Fruit fly (Drosophila melanogaster) whole organism, embryonic: ENCODE measurements around the gene Elal.
A peak's percentile ranks its signal among the peaks of the same experiment; 100 is the strongest.

Experiments
- Atf3 ChIP-seq: fragments of 200-800 bp; sonication (Bioruptor generic); optimal IDR thresholded peaks from 3 replicates; lab custom pipeline; 2016; ENCODE audit warnings: missing biosample characterization, missing genetic modification characterization
- B-H2 ChIP-seq: fragments of 200-800 bp; sonication (Bioruptor generic); optimal IDR thresholded peaks from 2 replicates; lab custom pipeline; 2018; ENCODE audit warnings: missing biosample characterization, mild to moderate bottlenecking, missing genetic modification characterization
- CG10209 ChIP-seq: fragments of 200-800 bp; sonication (Bioruptor generic); optimal IDR thresholded peaks from 3 replicates; lab custom pipeline; 2017; ENCODE audit warnings: missing biosample characterization, mild to moderate bottlenecking, missing genetic modification characterization, missing genetic modification reagents
- CG10366 ChIP-seq: fragments of 200-800 bp; sonication (Bioruptor generic); IDR thresholded peaks from 2 replicates; pipeline ENCODE4 v1.3.6; 2022; ENCODE audit warnings: missing biosample characterization, missing genetic modification characterization
- CG12104 ChIP-seq: fragments of 200-800 bp; sonication (Bioruptor generic); optimal IDR thresholded peaks from 3 replicates; lab custom pipeline; 2016; ENCODE audit warnings: missing biosample characterization, missing genetic modification characterization
- CG15601 ChIP-seq: fragments of 200-800 bp; sonication (Bioruptor generic); optimal IDR thresholded peaks from 3 replicates; lab custom pipeline; 2019; ENCODE audit warnings: missing biosample characterization, mild to moderate bottlenecking, missing genetic modification characterization, moderate library complexity
- CG17186 ChIP-seq: fragments of 200-800 bp; sonication (Bioruptor generic); optimal IDR thresholded peaks from 3 replicates; lab custom pipeline; 2017; ENCODE audit warnings: missing biosample characterization, missing genetic modification reagents, missing genetic modification characterization
- CG7372 ChIP-seq: fragments of 200-800 bp; sonication (Bioruptor generic); IDR thresholded peaks from 2 replicates; pipeline ENCODE4 v1.3.6; 2022; ENCODE audit warnings: missing biosample characterization, missing genetic modification characterization
- CG8478 ChIP-seq: fragments of >200 bp; optimal IDR thresholded peaks from 2 replicates; lab custom pipeline; 2018
- CG9817 ChIP-seq: fragments of 200-800 bp; sonication (Bioruptor generic); optimal IDR thresholded peaks from 2 replicates; lab custom pipeline; 2018; ENCODE audit warnings: missing biosample characterization, mild to moderate bottlenecking, missing genetic modification characterization, moderate library complexity
- Dad ChIP-seq: fragments of 200-800 bp; sonication (Bioruptor generic); optimal IDR thresholded peaks from 3 replicates; lab custom pipeline; 2016; ENCODE audit warnings: missing biosample characterization, missing genetic modification characterization
- Drgx ChIP-seq: fragments of 200-800 bp; sonication (Bioruptor generic); IDR thresholded peaks from 2 replicates; pipeline ENCODE4 v1.3.6; 2022; ENCODE audit warnings: missing biosample characterization, missing genetic modification characterization
- Fer3 ChIP-seq: fragments of 200-800 bp; sonication (Bioruptor generic); optimal IDR thresholded peaks from 2 replicates; lab custom pipeline; 2018; ENCODE audit warnings: missing biosample characterization, mild to moderate bottlenecking, missing genetic modification characterization, moderate library complexity
- HmgD ChIP-seq: fragments of 200-800 bp; sonication (Bioruptor generic); optimal IDR thresholded peaks from 3 replicates; lab custom pipeline; 2016; ENCODE audit warnings: missing biosample characterization, missing genetic modification characterization
- Ptx1 ChIP-seq: fragments of 200-800 bp; sonication (Bioruptor generic); IDR thresholded peaks from 2 replicates; pipeline ENCODE4 v1.3.6; 2022; ENCODE audit warnings: missing biosample characterization, missing genetic modification characterization
- TFAM ChIP-seq: fragments of 200-800 bp; sonication (Bioruptor generic); optimal IDR thresholded peaks from 2 replicates; lab custom pipeline; 2017; ENCODE audit warnings: missing biosample characterization, missing genetic modification characterization, inconsistent platforms
- cg ChIP-seq: fragments of 200-800 bp; sonication (Bioruptor generic); optimal IDR thresholded peaks from 3 replicates; lab custom pipeline; 2019; ENCODE audit warnings: missing biosample characterization, mild to moderate bottlenecking, missing genetic modification characterization, moderate library complexity
- chm ChIP-seq: fragments of 200-800 bp; sonication (Bioruptor generic); IDR thresholded peaks from 2 replicates; pipeline ENCODE4 v1.3.6; 2022; ENCODE audit warnings: missing biosample characterization, missing genetic modification characterization
- cwo ChIP-seq: fragments of 200-800 bp; sonication (Bioruptor generic); optimal IDR thresholded peaks from 3 replicates; lab custom pipeline; 2017; ENCODE audit warnings: missing biosample characterization, missing genetic modification characterization, mild to moderate bottlenecking, moderate library complexity, missing genetic modification reagents
- fd3F ChIP-seq: fragments of 200-800 bp; sonication (Bioruptor generic); optimal IDR thresholded peaks from 2 replicates; lab custom pipeline; 2018; ENCODE audit warnings: missing biosample characterization, mild to moderate bottlenecking, missing genetic modification characterization, moderate library complexity
- fd96Cb ChIP-seq: fragments of 200-800 bp; sonication (Bioruptor generic); optimal IDR thresholded peaks from 2 replicates; lab custom pipeline; 2018; ENCODE audit warnings: missing biosample characterization, mild to moderate bottlenecking, missing genetic modification characterization, moderate library complexity
- hkb ChIP-seq, 2 experiments: fragments of 200-800 bp in 1 of 2; fragments of >200 bp in 1 of 2; sonication (Bioruptor generic) in 1 of 2; IDR thresholded peaks in 1 of 2; optimal IDR thresholded peaks in 1 of 2; 2 replicates each; pipeline versions ENCODE4 v1.3.6 to Lab custom; 2017 to 2022; ENCODE audit warnings: missing biosample characterization in 1 of 2, missing genetic modification characterization in 1 of 2
- jing ChIP-seq: fragments of 200-800 bp; sonication (Bioruptor generic); optimal IDR thresholded peaks from 2 replicates; lab custom pipeline; 2018; ENCODE audit warnings: missing biosample characterization, mild to moderate bottlenecking, missing genetic modification characterization
- knrl ChIP-seq: fragments of 200-800 bp; sonication (Bioruptor generic); IDR thresholded peaks from 3 replicates; pipeline ENCODE4 v1.3.6; 2022; ENCODE audit warnings: missing biosample characterization, missing genetic modification characterization; ENCODE audit not compliant: partially characterized antibody
- lab ChIP-seq: fragments of 200-800 bp; sonication (Bioruptor generic); optimal IDR thresholded peaks from 3 replicates; lab custom pipeline; 2017; ENCODE audit warnings: missing biosample characterization, missing genetic modification characterization, mild to moderate bottlenecking, moderate library complexity, missing genetic modification reagents
- prd ChIP-seq, 3 experiments: fragments of >200 bp in 2 of 3; fragments of 200-800 bp in 1 of 3; sonication (Bioruptor generic) in 1 of 3; optimal IDR thresholded peaks in 2 of 3; IDR thresholded peaks in 1 of 3; 2 replicates in 2 of 3; 3 replicates in 1 of 3; pipeline versions ENCODE4 v1.3.6 to Lab custom; 2017 to 2022; ENCODE audit warnings: missing biosample characterization in 1 of 3, missing genetic modification characterization in 1 of 3
- scrt ChIP-seq: fragments of 200-800 bp; sonication (Bioruptor generic); optimal IDR thresholded peaks from 2 replicates; lab custom pipeline; 2018; ENCODE audit warnings: missing biosample characterization, mild to moderate bottlenecking, missing genetic modification characterization, moderate library complexity
- sens ChIP-seq: fragments of 200-800 bp; sonication (Bioruptor generic); peaks from one replicate; lab custom pipeline; 2016; ENCODE audit warnings: missing biosample characterization, missing genetic modification characterization
- sisA ChIP-seq: fragments of 200-800 bp; sonication (Bioruptor generic); IDR thresholded peaks from 2 replicates; pipeline ENCODE4 v1.3.6; 2022; ENCODE audit warnings: missing biosample characterization, missing genetic modification characterization
- slbo ChIP-seq: fragments of 200-800 bp; sonication (Bioruptor generic); IDR thresholded peaks from 2 replicates; pipeline ENCODE4 v1.3.6; 2022; ENCODE audit warnings: missing biosample characterization, missing genetic modification characterization
- sug ChIP-seq: fragments of 200-800 bp; optimal IDR thresholded peaks from 2 replicates; lab custom pipeline; 2019; ENCODE audit warnings: missing biosample characterization, mild to moderate bottlenecking, missing genetic modification characterization, moderate library complexity
- tap ChIP-seq: fragments of 200-800 bp; optimal IDR thresholded peaks from 3 replicates; lab custom pipeline; 2019; ENCODE audit warnings: missing biosample characterization, mild to moderate bottlenecking, missing genetic modification characterization, moderate library complexity
- tx ChIP-seq: fragments of 200-800 bp; sonication (Bioruptor generic); optimal IDR thresholded peaks from 2 replicates; lab custom pipeline; 2016; ENCODE audit warnings: missing biosample characterization, missing genetic modification characterization
- wor ChIP-seq: fragments of 200-800 bp; sonication (Bioruptor generic); IDR thresholded peaks from 2 replicates; pipeline ENCODE4 v1.3.6; 2022; ENCODE audit warnings: missing biosample characterization, missing genetic modification characterization

The Elal gene

DNA sequence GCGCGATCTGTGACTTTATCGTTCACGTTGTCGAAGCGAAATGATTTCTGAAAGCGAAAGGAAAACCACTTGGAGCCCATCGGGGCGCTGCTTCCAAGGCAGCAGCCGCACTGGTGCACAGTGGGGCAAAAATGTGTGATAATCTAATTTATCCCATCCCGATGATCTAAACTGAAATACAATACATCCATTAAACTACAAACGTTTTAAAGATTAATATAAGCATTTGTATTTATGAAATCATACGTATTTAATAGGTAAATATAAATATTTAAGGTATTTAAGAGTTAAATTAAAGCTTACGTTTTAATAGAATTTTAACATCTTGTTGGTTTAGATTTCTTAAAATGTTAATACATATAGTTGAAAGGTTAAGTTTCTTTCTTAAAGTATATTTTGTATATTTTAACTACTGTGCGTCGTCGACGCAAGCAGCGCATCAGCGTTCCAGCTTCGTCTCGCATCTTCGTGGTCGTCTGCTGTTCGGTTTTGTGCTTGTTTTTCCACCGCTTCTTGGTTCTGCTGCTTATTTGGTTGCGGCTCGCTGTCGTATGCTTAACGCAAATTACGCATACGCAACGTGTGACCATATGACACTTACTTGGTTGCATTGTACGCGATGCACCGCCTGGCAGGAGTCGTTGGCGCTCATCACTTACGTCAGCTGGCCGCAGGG, 40.9 kb downstream of the Elal start, which contains the start of gene CG13643 (continued):
- TF ChIP-seq Fer3 (no peak), Atf3 (GFP tag; lab: Kevin White, UChicago) (no peak), cwo (GFP tag; lab: Kevin White, UChicago) (peak; percentile 12), jing (GFP tag; lab: Kevin White, UChicago) (no peak), HmgD (no peak), hkb (optimal IDR thresholded peaks at IDR 0.05; lab: Kevin White, UChicago) (no peak), hkb (GFP tag; IDR thresholded peaks at IDR 0.05; lab: Robert Waterston, UW) (0 out of 2 replicates have a peak, but pooled peaks have one; percentile 34), CG7372 (GFP tag; lab: Robert Waterston, UW) (peak; percentile 80), cg (GFP tag; lab: Kevin White, UChicago) (no peak), CG8478 (no peak), CG9817 (tag; lab: Kevin White, UChicago) (no peak), tx (GFP tag; lab: Kevin White, UChicago) (no peak), CG10209 (GFP tag; lab: Kevin White, UChicago) (peak; percentile 34)

dm6 chr3R:24906648-24907047, 41.5 kb downstream of the Elal start:
- 0 out of 2 replicates have a peak, but pooled peaks have one; percentile 1 for TF ChIP-seq CG7372 (GFP tag; lab: Robert Waterston, UW)
- TF ChIP-seq Drgx (GFP tag; lab: Robert Waterston, UW): peak; percentile 46; the same call in 1 of the 2 replicates
- TF ChIP-seq sens (GFP tag; lab: Kevin White, UChicago): peak; percentile 35
- TF ChIP-seq lab: no peak

DNA sequence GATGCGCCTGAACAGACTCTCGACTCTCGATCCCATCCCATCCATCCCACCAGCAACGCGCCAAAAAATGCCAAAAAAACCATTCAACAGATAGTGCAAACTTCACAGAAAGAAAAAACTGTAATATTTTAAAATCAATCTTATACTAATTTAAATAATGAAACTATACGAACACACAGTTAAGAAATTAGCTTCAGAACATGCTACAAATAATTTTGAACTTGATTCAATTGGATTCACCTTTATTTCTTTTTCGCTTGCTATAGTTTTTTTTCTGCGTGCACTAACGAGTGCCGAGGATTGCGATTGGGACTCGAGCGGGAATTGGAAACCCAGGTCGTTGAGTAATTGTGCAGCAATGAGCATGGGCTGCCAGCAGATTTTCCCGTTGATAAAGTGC, 42.9 kb downstream of the Elal start:
- TF ChIP-seq fd3F (GFP tag; lab: Kevin White, UChicago) (no peak), CG17186 (GFP tag; lab: Kevin White, UChicago) (no peak), chm (no peak), sug (no peak), CG15601 (no peak), Drgx (GFP tag; lab: Robert Waterston, UW) (peak; percentile 28; the same call in 1 of the 2 replicates)

- TF ChIP-seq scrt (GFP tag; lab: Kevin White, UChicago): no peak
- TF ChIP-seq prd (optimal IDR thresholded peaks at IDR 0.05; lab: Kevin White, UChicago): no peak
- peak; percentile 37; the same call in 1 of the 3 replicates for TF ChIP-seq prd (GFP tag; IDR thresholded peaks at IDR 0.05; lab: Robert Waterston, UW)
- TF ChIP-seq CG10366 (GFP tag; lab: Robert Waterston, UW): no peak
- no peak for TF ChIP-seq tap (tag; lab: Kevin White, UChicago)
- no peak for TF ChIP-seq wor (GFP tag; lab: Robert Waterston, UW)
- 0 out of 2 replicates have a peak, but pooled peaks have one; percentile 28 for TF ChIP-seq Ptx1 (GFP tag; lab: Robert Waterston, UW)
- no peak for TF ChIP-seq B-H2 (GFP tag; lab: Kevin White, UChicago)
- peak; percentile 81 for TF ChIP-seq Drgx (GFP tag; lab: Robert Waterston, UW)
- no peak for TF ChIP-seq knrl (GFP tag; lab: Robert Waterston, UW)
- 0 out of 2 replicates have a peak, but pooled peaks have one; percentile 3 for TF ChIP-seq slbo (GFP tag; lab: Robert Waterston, UW)
- TF ChIP-seq Dad (GFP tag; lab: Kevin White, UChicago): no peak
- peak; percentile 17 for TF ChIP-seq sens (GFP tag; lab: Kevin White, UChicago)
- peak; percentile 34; the same call in 1 of the 2 replicates for TF ChIP-seq sisA (GFP tag; lab: Robert Waterston, UW)
- no peak for TF ChIP-seq TFAM (GFP tag; lab: Kevin White, UChicago)
- no peak for TF ChIP-seq CG12104 (GFP tag; lab: Kevin White, UChicago)
- TF ChIP-seq fd96Cb (tag; lab: Kevin White, UChicago): no peak
These were observed 44.9 kb downstream of the Elal start for dm6 chr3R:24910097-24910496.
